Fruit fly (Drosophila melanogaster): ENCODE data around the gene CG5800.
A peak's percentile ranks its signal among the peaks of the same experiment; 100 is the strongest.

The CG5800 gene

DNA sequence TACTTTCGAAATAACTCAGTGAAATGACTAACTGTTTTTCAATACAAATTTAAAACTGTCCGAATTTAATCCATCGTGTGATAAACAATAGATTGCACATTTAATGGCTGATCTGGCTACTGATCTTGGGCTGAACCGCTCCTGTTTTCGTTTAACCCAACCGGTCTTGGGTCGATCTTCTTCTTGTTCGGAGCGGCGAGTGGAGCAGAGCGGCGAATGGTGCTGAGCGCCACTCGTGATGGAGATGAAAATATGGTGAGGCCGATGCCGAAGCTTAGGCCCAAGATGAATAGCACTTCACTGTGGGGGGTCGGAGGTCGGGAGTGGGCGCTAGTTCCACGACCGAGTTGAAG, 47.4 kb downstream of the CG5800 start:
- peak; percentile 8 for TF ChIP-seq Med (GFP tag)
- peak; percentile 4; the same call in 1 of the 2 replicates for TF ChIP-seq Rfx (GFP tag; IDR thresholded peaks at IDR 0.05)
- 0 out of 2 replicates have a peak, but pooled peaks have one; percentile 7 for TF ChIP-seq inv (GFP tag; IDR thresholded peaks at IDR 0.05; ENCODE audit: partially characterized antibody)
- no peak for TF ChIP-seq trh (GFP tag; optimal IDR thresholded peaks at IDR 0.05)
- peak; percentile 31 for TF ChIP-seq Deaf1 (tag; optimal IDR thresholded peaks at IDR 0.05)
- TF ChIP-seq CG6791 (GFP tag; IDR thresholded peaks at IDR 0.05; ENCODE audit: partially characterized antibody) = no peak
- no peak for TF ChIP-seq CG13424 (tag; optimal IDR thresholded peaks at IDR 0.05)
- TF ChIP-seq Hr78 (GFP tag; optimal IDR thresholded peaks at IDR 0.05) = peak in 1 of 2 experiments; percentile 84
- TF ChIP-seq chinmo (GFP tag; IDR thresholded peaks at IDR 0.05; ENCODE audit: partially characterized antibody) = 0 out of 4 replicates have a peak, but pooled peaks have one; percentile 35
- TF ChIP-seq Taf1 (GFP tag; IDR thresholded peaks at IDR 0.05) = no peak
- no peak for TF ChIP-seq CG10431 (GFP tag; optimal IDR thresholded peaks at IDR 0.05)
- TF ChIP-seq hb (GFP tag; IDR thresholded peaks at IDR 0.05; ENCODE audit: partially characterized antibody) = no peak
- TF ChIP-seq crol (GFP tag; IDR thresholded peaks at IDR 0.05) = no peak
- TF ChIP-seq CG14965 (GFP tag; optimal IDR thresholded peaks at IDR 0.05; ENCODE audit: borderline replicate concordance) = no peak
- TF ChIP-seq wor (GFP tag; IDR thresholded peaks at IDR 0.05) = no peak
- no peak for TF ChIP-seq CG15696 (tag; optimal IDR thresholded peaks at IDR 0.05)
- TF ChIP-seq Sry-β (GFP tag; optimal IDR thresholded peaks at IDR 0.05) = peak; percentile 50
- no peak for TF ChIP-seq sob (GFP tag; IDR thresholded peaks at IDR 0.05)
- peak; percentile 56 for TF ChIP-seq CG17385 (GFP tag; optimal IDR thresholded peaks at IDR 0.05)
- TF ChIP-seq Hr3 (GFP tag; optimal IDR thresholded peaks at IDR 0.05) = no peak
- no peak for TF ChIP-seq CG10959 (GFP tag; IDR thresholded peaks at IDR 0.05)
- no peak for TF ChIP-seq Lhr (GFP tag; optimal IDR thresholded peaks at IDR 0.05)
- peak in 1 of 2 experiments; percentile 4 for TF ChIP-seq Trl (optimal IDR thresholded peaks at IDR 0.05)
- TF ChIP-seq Trl (GFP tag; optimal IDR thresholded peaks at IDR 0.05) = no peak
- peak; percentile 14 for TF ChIP-seq CG9727 (GFP tag; optimal IDR thresholded peaks at IDR 0.05)
- TF ChIP-seq CG9876 (GFP tag; optimal IDR thresholded peaks at IDR 0.05) = no peak
- TF ChIP-seq Dref (GFP tag; IDR thresholded peaks at IDR 0.05) = no peak
- TF ChIP-seq CG1603 (tag; optimal IDR thresholded peaks at IDR 0.05) = peak; percentile 28
- no peak for TF ChIP-seq CG8290 (GFP tag; optimal IDR thresholded peaks at IDR 0.05)
- peak in 1 of 2 experiments; percentile 44 for TF ChIP-seq CG8290 (tag; optimal IDR thresholded peaks at IDR 0.05)
- TF ChIP-seq Eip74EF (GFP tag; optimal IDR thresholded peaks at IDR 0.05) = no peak
- TF ChIP-seq prd (optimal IDR thresholded peaks at IDR 0.05) = no peak
- TF ChIP-seq prd (GFP tag; IDR thresholded peaks at IDR 0.05) = no peak
- TF ChIP-seq CG12769 (tag; optimal IDR thresholded peaks at IDR 0.05) = no peak

DNA sequence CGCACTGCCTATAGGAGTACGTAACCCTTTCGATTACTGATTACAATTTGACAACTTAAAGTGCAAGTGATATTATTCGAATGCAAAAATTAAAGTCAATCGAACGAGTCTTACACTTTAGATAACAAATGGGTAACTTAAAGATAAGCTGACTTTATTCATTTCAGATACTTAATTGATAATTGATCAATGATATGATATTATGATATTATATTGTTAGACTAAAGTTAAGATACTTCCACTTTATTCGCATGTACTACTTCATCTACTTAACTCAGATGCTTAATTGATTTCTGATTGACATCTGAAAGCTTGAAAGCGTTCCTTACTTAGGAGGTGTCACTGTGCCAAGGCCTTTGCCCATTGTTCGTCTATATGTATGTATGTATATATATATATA, 50.1 kb downstream of the CG5800 start:
- TF ChIP-seq da (GFP tag; optimal IDR thresholded peaks at IDR 0.05) (no peak), Drgx (GFP tag; IDR thresholded peaks at IDR 0.05) (peak; percentile 37; the same call in 1 of the 2 replicates), NfI (GFP tag; optimal IDR thresholded peaks at IDR 0.05) (no peak), CG11504 (tag; optimal IDR thresholded peaks at IDR 0.05) (peak; percentile 18), nom (GFP tag; optimal IDR thresholded peaks at IDR 0.05) (peak; percentile 0), grau (tag; optimal IDR thresholded peaks at IDR 0.05) (peak; percentile 14), dmrt99B (tag; optimal IDR thresholded peaks at IDR 0.05) (peak; percentile 16), Sox100B (GFP tag; optimal IDR thresholded peaks at IDR 0.05) (peak; percentile 31)
